Fruit fly (Drosophila melanogaster) whole organism, pupa: ENCODE data around the gene CG7432.

Experiments used
- CG10348 ChIP-seq: fragments of 200-800 bp; sonication (Bioruptor generic); IDR thresholded peaks from 2 replicates; pipeline ENCODE4 v1.3.6; 2022; ENCODE audit warnings: missing biosample characterization, missing genetic modification characterization
- CG15710 ChIP-seq: fragments of 200-800 bp; sonication (Bioruptor generic); optimal IDR thresholded peaks from 2 replicates; lab custom pipeline; 2018; ENCODE audit warnings: missing biosample characterization, mild to moderate bottlenecking, missing genetic modification characterization, moderate library complexity
- CG17806 ChIP-seq: fragments of 200-800 bp; sonication (Bioruptor generic); optimal IDR thresholded peaks from 2 replicates; lab custom pipeline; 2018; ENCODE audit warnings: missing biosample characterization, mild to moderate bottlenecking, missing genetic modification characterization, moderate library complexity
- CG8301 ChIP-seq: fragments of 200-800 bp; sonication (Bioruptor generic); optimal IDR thresholded peaks from 2 replicates; lab custom pipeline; 2018; ENCODE audit warnings: missing biosample characterization, mild to moderate bottlenecking, missing genetic modification characterization
- Ets98B ChIP-seq: fragments of 200-800 bp; sonication (Bioruptor generic); IDR thresholded peaks from 2 replicates; pipeline ENCODE4 v1.3.6; 2022; ENCODE audit warnings: missing biosample characterization, missing genetic modification characterization
- Pif1B ChIP-seq: fragments of 200-800 bp; sonication (Bioruptor generic); optimal IDR thresholded peaks from 3 replicates; lab custom pipeline; 2016; ENCODE audit warnings: missing biosample characterization, missing genetic modification characterization
- Snoo ChIP-seq: fragments of 200-800 bp; sonication (Bioruptor generic); optimal IDR thresholded peaks from 3 replicates; lab custom pipeline; 2017; ENCODE audit warnings: missing biosample characterization, mild to moderate bottlenecking, missing genetic modification characterization, inconsistent platforms
- fd96Ca ChIP-seq: fragments of 200-800 bp; sonication (Bioruptor generic); IDR thresholded peaks from 3 replicates; pipeline ENCODE4 v1.3.6; 2022; ENCODE audit warnings: missing biosample characterization, missing genetic modification characterization

- no peak for TF ChIP-seq Pif1B (GFP tag; lab: Kevin White, UChicago)
- no peak for TF ChIP-seq fd96Ca (GFP tag; lab: Robert Waterston, UW)
- TF ChIP-seq Snoo (tag; lab: Kevin White, UChicago), result no peak
- no peak for TF ChIP-seq CG17806 (tag; lab: Kevin White, UChicago)
- no peak for TF ChIP-seq CG15710 (tag; lab: Kevin White, UChicago)
- no peak for TF ChIP-seq CG10348 (GFP tag; lab: Robert Waterston, UW)
- no peak for TF ChIP-seq CG8301
- no peak for TF ChIP-seq Ets98B (GFP tag; lab: Robert Waterston, UW)
Measured at dm6 chr3R:19638004-19638403, 26.8 kb upstream of the CG7432 start.
